Worm (Caenorhabditis elegans): ENCODE results near the gene lfi-1.

lfi-1 gene

DNA sequence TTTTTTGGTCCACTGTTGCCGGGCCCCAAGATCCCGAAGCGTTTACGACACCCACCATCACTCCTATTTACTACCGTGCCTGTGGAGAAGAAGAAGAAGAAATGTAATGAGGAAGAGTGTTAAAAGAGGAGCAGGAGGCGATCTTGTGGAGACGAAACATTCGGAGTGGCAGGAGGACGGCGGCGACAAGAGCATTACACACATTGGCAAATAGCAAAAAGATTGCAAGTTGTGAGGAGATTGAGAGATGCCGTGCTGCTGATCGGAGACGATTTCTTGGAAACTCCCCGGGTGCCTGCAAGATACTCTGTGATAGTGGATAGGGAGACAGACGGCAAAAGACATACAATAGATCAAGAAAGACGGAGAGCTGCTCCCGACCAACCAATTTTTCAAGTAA lies 19.4 kb upstream of the lfi-1 start, which contains the start of gene M03F4.4:
Gene M03F4.4, minus strand, starts transcription at position 160 of the 400 bp plus-strand sequence.
- no peak for TF ChIP-seq ZK337.2 (GFP tag; IDR thresholded peaks at IDR 0.05)
- no peak for TF ChIP-seq lir-3 (tag; optimal IDR thresholded peaks at IDR 0.05)
- no peak for TF ChIP-seq Y105C5A.15 (GFP tag; IDR thresholded peaks at IDR 0.05)
- peak; percentile 66 for TF ChIP-seq hlh-11 (tag; optimal IDR thresholded peaks at IDR 0.05)
- TF ChIP-seq nhr-77 (tag; optimal IDR thresholded peaks at IDR 0.05) = no peak
- no peak for TF ChIP-seq daf-19 (GFP tag; conservative IDR thresholded peaks at IDR 0.05)
- peak; percentile 24; the same call in 1 of the 2 replicates for TF ChIP-seq dmd-6 (GFP tag; IDR thresholded peaks at IDR 0.05)
- TF ChIP-seq set-16 (GFP tag; IDR thresholded peaks at IDR 0.05) = peak; percentile 12; the same call in 1 of the 2 replicates
- TF ChIP-seq daf-16 (GFP tag; optimal IDR thresholded peaks at IDR 0.05) = peak in 1 of 2 experiments; percentile 93
- no peak for TF ChIP-seq daf-16 (tag; optimal IDR thresholded peaks at IDR 0.05)
- TF ChIP-seq nhr-11 (tag; optimal IDR thresholded peaks at IDR 0.05) = peak; percentile 31
- no peak for TF ChIP-seq hif-1 (tag; optimal IDR thresholded peaks at IDR 0.05)

- peak; percentile 31 for TF ChIP-seq dve-1 (tag; optimal IDR thresholded peaks at IDR 0.05; ENCODE audit: insufficient read depth)
- TF ChIP-seq lin-13 (GFP tag; optimal IDR thresholded peaks at IDR 0.05) = no peak
- TF ChIP-seq nhr-6 (tag; optimal IDR thresholded peaks at IDR 0.05) = peak; percentile 89
- TF ChIP-seq pha-4 (GFP tag; IDR thresholded peaks at IDR 0.05) = no peak
- peak; percentile 37 for TF ChIP-seq pha-4 (tag; optimal IDR thresholded peaks at IDR 0.05)
Observed at ce11 chrX:4958986-4959385, 17.6 kb upstream of the lfi-1 start.

ce11 chrX:4959440-4959839 lies 17.2 kb upstream of the lfi-1 start:
- TF ChIP-seq duxl-1 (tag; optimal IDR thresholded peaks at IDR 0.05; ENCODE audit: poor library complexity) (no peak), ceh-20 (GFP tag; IDR thresholded peaks at IDR 0.05) (no peak), hlh-30 (tag; optimal IDR thresholded peaks at IDR 0.05; ENCODE audit: insufficient read depth) (no peak), aha-1 (tag) (peak; percentile 17), cey-2 (tag; optimal IDR thresholded peaks at IDR 0.05; ENCODE audit: borderline replicate concordance, insufficient read depth) (no peak), nhr-48 (tag; optimal IDR thresholded peaks at IDR 0.05) (no peak), ceh-32 (tag; optimal IDR thresholded peaks at IDR 0.05; ENCODE audit: poor library complexity) (no peak), dve-1 (tag; optimal IDR thresholded peaks at IDR 0.05; ENCODE audit: insufficient read depth) (peak; percentile 14), lim-7 (GFP tag; IDR thresholded peaks at IDR 0.05) (no peak), ctbp-1 (GFP tag; IDR thresholded peaks at IDR 0.05) (no peak), hif-1 (tag; optimal IDR thresholded peaks at IDR 0.05) (no peak), F37D6.2 (tag; optimal IDR thresholded peaks at IDR 0.05) (no peak), madf-9 (GFP tag; conservative IDR thresholded peaks at IDR 0.05) (no peak), daf-16 (GFP tag; optimal IDR thresholded peaks at IDR 0.05) (peak in 1 of 2 experiments; percentile 12), daf-16 (tag; optimal IDR thresholded peaks at IDR 0.05) (no peak)

DNA sequence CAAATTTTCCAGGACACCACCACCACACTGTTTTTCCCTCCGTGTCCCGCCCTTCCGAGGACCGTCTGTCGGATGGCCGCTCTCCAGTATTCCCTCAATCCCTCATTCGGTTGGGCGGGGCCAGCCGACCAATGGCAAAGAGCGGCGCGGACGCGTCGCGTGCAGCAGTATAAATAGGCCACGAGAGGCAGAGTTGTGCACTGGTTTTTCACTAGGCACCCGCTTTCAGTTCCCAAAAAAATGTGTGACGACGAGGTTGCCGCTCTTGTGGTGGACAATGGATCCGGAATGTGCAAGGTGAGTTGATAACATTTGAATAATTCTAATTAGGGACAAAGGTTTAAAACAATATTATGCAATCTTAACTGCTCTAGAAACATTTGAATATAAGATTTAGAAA lies 16.2 kb upstream of the lfi-1 start, which contains the start of gene act-4:
Gene act-4, plus strand, starts transcription at position 200 of the 400 bp plus-strand sequence.
- TF ChIP-seq pha-4 (GFP tag; IDR thresholded peaks at IDR 0.05) (peak; percentile 51; the same call in 1 of the 2 replicates), pha-4 (tag; optimal IDR thresholded peaks at IDR 0.05) (no peak), snpc-4 (tag; optimal IDR thresholded peaks at IDR 0.05) (no peak), ama-1 (optimal IDR thresholded peaks at IDR 0.05) (peak; percentile 97), set-16 (GFP tag; IDR thresholded peaks at IDR 0.05) (peak; percentile 91), tag-97 (GFP tag; IDR thresholded peaks at IDR 0.05) (no peak), T26A8.4 (GFP tag; IDR thresholded peaks at IDR 0.05) (0 out of 2 replicates have a peak, but pooled peaks have one; percentile 17), ztf-11 (tag; optimal IDR thresholded peaks at IDR 0.05) (no peak), aha-1 (tag) (peak; percentile 94), ceh-20 (GFP tag; IDR thresholded peaks at IDR 0.05) (0 out of 2 replicates have a peak, but pooled peaks have one; percentile 22), rbr-2 (tag; optimal IDR thresholded peaks at IDR 0.05) (peak; percentile 64), lin-29 (GFP tag; IDR thresholded peaks at IDR 0.05) (no peak), lin-13 (GFP tag; optimal IDR thresholded peaks at IDR 0.05) (no peak), duxl-1 (tag; optimal IDR thresholded peaks at IDR 0.05; ENCODE audit: poor library complexity) (no peak), hmg-1.1 (GFP tag; IDR thresholded peaks at IDR 0.05) (peak; percentile 76), F37D6.2 (tag; optimal IDR thresholded peaks at IDR 0.05) (peak; percentile 38), mep-1 (tag; optimal IDR thresholded peaks at IDR 0.05) (peak; percentile 77), arid-1 (GFP tag; conservative IDR thresholded peaks at IDR 0.05) (no peak), lsy-2 (tag; optimal IDR thresholded peaks at IDR 0.05) (peak in 1 of 2 experiments; percentile 60), egl-43 (GFP tag; IDR thresholded peaks at IDR 0.05) (peak; percentile 81), mes-2 (tag; optimal IDR thresholded peaks at IDR 0.05; ENCODE audit: poor library complexity, severe bottlenecking) (peak; percentile 46), hif-1 (tag; optimal IDR thresholded peaks at IDR 0.05) (peak in 1 of 2 experiments; percentile 4), spr-3 (GFP tag; optimal IDR thresholded peaks at IDR 0.05) (no peak), hlh-11 (tag; optimal IDR thresholded peaks at IDR 0.05) (peak; percentile 58), ceh-28 (tag; optimal IDR thresholded peaks at IDR 0.05) (no peak), ceh-32 (tag; optimal IDR thresholded peaks at IDR 0.05; ENCODE audit: poor library complexity) (peak; percentile 29), hlh-30 (tag; optimal IDR thresholded peaks at IDR 0.05; ENCODE audit: insufficient read depth) (peak; percentile 50)

Measured in whole organism, L4 larva.